Fruit fly (Drosophila melanogaster) whole organism, embryonic: Measurements from ENCODE around the gene CG13031.

Experiments used
- CG11398 ChIP-seq: fragments of 200-800 bp; sonication (Bioruptor generic); optimal IDR thresholded peaks from 2 replicates; lab custom pipeline; 2016; ENCODE audit warnings: missing biosample characterization, missing genetic modification characterization
- CG30403 ChIP-seq: fragments of 200-800 bp; sonication (Bioruptor generic); optimal IDR thresholded peaks from 3 replicates; lab custom pipeline; 2016; ENCODE audit warnings: missing biosample characterization, missing genetic modification characterization
- Lpt ChIP-seq: fragments of >200 bp; optimal IDR thresholded peaks from 2 replicates; lab custom pipeline; 2018; ENCODE audit warnings: missing biosample characterization, missing genetic modification characterization
- Opbp ChIP-seq: fragments of 200-800 bp; sonication (Bioruptor generic); IDR thresholded peaks from 3 replicates; pipeline ENCODE4 v1.3.6; 2022; ENCODE audit warnings: missing biosample characterization, missing genetic modification characterization; ENCODE audit not compliant: partially characterized antibody
- croc ChIP-seq: fragments of 200-800 bp; sonication (Bioruptor generic); conservative IDR thresholded peaks from 3 replicates; pipeline ENCODE4 v1.3.6; 2022; ENCODE audit warnings: missing biosample characterization, missing genetic modification characterization
- sd ChIP-seq: fragments of 200-800 bp; sonication (Bioruptor generic); optimal IDR thresholded peaks from 3 replicates; lab custom pipeline; 2018; ENCODE audit warnings: missing biosample characterization, mild to moderate bottlenecking, missing genetic modification characterization, moderate library complexity
- sna ChIP-seq: fragments of 200-800 bp; sonication (Bioruptor generic); IDR thresholded peaks from 2 replicates; pipeline ENCODE4 v1.3.6; 2022; ENCODE audit warnings: missing biosample characterization, missing genetic modification characterization; ENCODE audit not compliant: partially characterized antibody
- sqz ChIP-seq: fragments of 200-800 bp; sonication (Bioruptor generic); optimal IDR thresholded peaks from 3 replicates; lab custom pipeline; 2018; ENCODE audit warnings: missing biosample characterization, mild to moderate bottlenecking, missing genetic modification characterization

DNA sequence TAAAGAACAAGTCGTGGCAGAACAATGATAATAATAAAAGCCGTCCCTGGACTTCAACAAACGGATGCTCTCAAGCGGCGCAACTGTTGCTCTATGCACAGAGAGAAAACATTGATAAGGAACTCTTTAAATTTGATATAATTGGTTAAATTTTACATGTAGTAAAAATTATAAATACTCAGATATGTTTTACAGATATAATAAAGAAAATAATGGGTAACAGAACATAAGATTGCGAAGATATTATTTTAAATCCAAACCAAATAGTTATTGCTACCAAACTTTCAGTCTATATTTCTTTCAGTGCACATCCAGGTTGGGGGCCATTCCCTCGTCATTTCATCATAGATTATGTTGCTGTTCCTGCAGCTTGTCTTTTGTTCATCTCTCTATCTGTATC, 25.1 kb downstream of the CG13031 start:
- TF ChIP-seq CG11398 (GFP tag; lab: Kevin White, UChicago) (no peak), Opbp (GFP tag; lab: Robert Waterston, UW) (no peak), sqz (GFP tag; lab: Kevin White, UChicago) (no peak), croc (no peak), sna (GFP tag; lab: Robert Waterston, UW) (no peak), sd (tag; lab: Kevin White, UChicago) (no peak), Lpt (GFP tag; lab: Kevin White, UChicago) (no peak), CG30403 (GFP tag; lab: Kevin White, UChicago) (peak; percentile 22)
